Fruit fly (Drosophila melanogaster) whole organism, embryonic: ENCODE measurements around the gene Wnt6.

Experiments used
- CG10321 ChIP-seq: fragments of 200-800 bp; sonication (Bioruptor generic); IDR thresholded peaks from 2 replicates; pipeline ENCODE4 v1.3.6; 2022; ENCODE audit warnings: missing biosample characterization, missing genetic modification characterization
- CG12236 ChIP-seq: fragments of 200-800 bp; sonication (Bioruptor generic); optimal IDR thresholded peaks from 2 replicates; lab custom pipeline; 2016; ENCODE audit warnings: missing biosample characterization, missing genetic modification characterization
- CG13296 ChIP-seq: fragments of 200-800 bp; sonication (Bioruptor generic); optimal IDR thresholded peaks from 3 replicates; lab custom pipeline; 2018; ENCODE audit warnings: missing biosample characterization, mild to moderate bottlenecking, missing genetic modification characterization
- CG14050 ChIP-seq: fragments of 200-800 bp; sonication (Bioruptor generic); IDR thresholded peaks from 3 replicates; pipeline ENCODE4 v1.3.6; 2022; ENCODE audit warnings: missing biosample characterization, missing genetic modification characterization
- CG14860 ChIP-seq: fragments of 200-800 bp; sonication (Bioruptor generic); IDR thresholded peaks from 3 replicates; pipeline ENCODE4 v1.3.6; 2022; ENCODE audit warnings: missing biosample characterization, missing genetic modification characterization; ENCODE audit not compliant: partially characterized antibody
- CG14965 ChIP-seq: fragments of 200-800 bp; sonication (Bioruptor generic); optimal IDR thresholded peaks from 2 replicates; lab custom pipeline; 2016; ENCODE audit warnings: missing biosample characterization, missing genetic modification characterization, borderline replicate concordance
- CG1529 ChIP-seq: fragments of 200-800 bp; sonication (Bioruptor generic); optimal IDR thresholded peaks from 3 replicates; lab custom pipeline; 2018; ENCODE audit warnings: missing biosample characterization, missing genetic modification characterization
- CG16815 ChIP-seq: fragments of 200-800 bp; sonication (Bioruptor generic); optimal IDR thresholded peaks from 3 replicates; lab custom pipeline; 2017; ENCODE audit warnings: missing biosample characterization, mild to moderate bottlenecking, missing genetic modification characterization
- CG17359 ChIP-seq: fragments of 200-800 bp; sonication (Bioruptor generic); optimal IDR thresholded peaks from 3 replicates; lab custom pipeline; 2018; ENCODE audit warnings: missing biosample characterization, mild to moderate bottlenecking, missing genetic modification characterization, moderate library complexity
- CG17568 ChIP-seq: fragments of 200-800 bp; sonication (Bioruptor generic); optimal IDR thresholded peaks from 2 replicates; lab custom pipeline; 2018; ENCODE audit warnings: missing biosample characterization, mild to moderate bottlenecking, missing genetic modification characterization, moderate library complexity
- CG18262 ChIP-seq: fragments of 200-800 bp; optimal IDR thresholded peaks from 3 replicates; lab custom pipeline; 2019; ENCODE audit warnings: missing biosample characterization, mild to moderate bottlenecking, missing genetic modification characterization, moderate library complexity
- CG2199 ChIP-seq: fragments of 200-800 bp; sonication (Bioruptor generic); IDR thresholded peaks from 3 replicates; pipeline ENCODE4 v1.3.6; 2022; ENCODE audit warnings: missing biosample characterization, missing genetic modification characterization
- CG31224 ChIP-seq: fragments of 200-800 bp; sonication (Bioruptor generic); IDR thresholded peaks from 2 replicates; pipeline ENCODE4 v1.3.6; 2022; ENCODE audit warnings: missing biosample characterization, missing genetic modification characterization
- CG32772 ChIP-seq: fragments of 200-800 bp; sonication (Bioruptor generic); IDR thresholded peaks from 2 replicates; pipeline ENCODE4 v1.3.6; 2022; ENCODE audit warnings: missing biosample characterization, missing genetic modification characterization
- CG34224 ChIP-seq: fragments of 200-800 bp; sonication (Bioruptor generic); IDR thresholded peaks from 3 replicates; pipeline ENCODE4 v1.3.6; 2022; ENCODE audit warnings: missing biosample characterization, missing genetic modification characterization; ENCODE audit not compliant: partially characterized antibody
- CG34376 ChIP-seq: fragments of 200-800 bp; sonication (Bioruptor generic); optimal IDR thresholded peaks from 2 replicates; lab custom pipeline; 2018; ENCODE audit warnings: missing biosample characterization, mild to moderate bottlenecking, missing genetic modification characterization
- CG3838 ChIP-seq: fragments of 200-800 bp; sonication (Bioruptor generic); optimal IDR thresholded peaks from 3 replicates; lab custom pipeline; 2016; ENCODE audit warnings: missing biosample characterization, missing genetic modification characterization
- CG4820 ChIP-seq: fragments of 200-800 bp; sonication (Bioruptor generic); optimal IDR thresholded peaks from 3 replicates; lab custom pipeline; 2016; ENCODE audit warnings: missing biosample characterization, missing genetic modification characterization
- CG6854 ChIP-seq: fragments of 200-800 bp; sonication (Bioruptor generic); optimal IDR thresholded peaks from 3 replicates; lab custom pipeline; 2017; ENCODE audit warnings: missing biosample characterization, mild to moderate bottlenecking, missing genetic modification characterization
- CG7963 ChIP-seq: fragments of 200-800 bp; sonication (Bioruptor generic); IDR thresholded peaks from 3 replicates; pipeline ENCODE4 v1.3.6; 2022; ENCODE audit warnings: missing biosample characterization, missing genetic modification characterization; ENCODE audit not compliant: partially characterized antibody
- CG9817 ChIP-seq: fragments of 200-800 bp; sonication (Bioruptor generic); optimal IDR thresholded peaks from 2 replicates; lab custom pipeline; 2018; ENCODE audit warnings: missing biosample characterization, mild to moderate bottlenecking, missing genetic modification characterization, moderate library complexity
- CG9876 ChIP-seq: fragments of 200-800 bp; sonication (Bioruptor generic); optimal IDR thresholded peaks from 2 replicates; lab custom pipeline; 2016; ENCODE audit warnings: missing biosample characterization, missing genetic modification characterization
- CG9932 ChIP-seq: fragments of 200-800 bp; sonication (Bioruptor generic); IDR thresholded peaks from 2 replicates; pipeline ENCODE4 v1.3.6; 2022; ENCODE audit warnings: missing biosample characterization, missing genetic modification characterization
- Camta ChIP-seq: fragments of 200-800 bp; sonication (Bioruptor generic); optimal IDR thresholded peaks from 2 replicates; lab custom pipeline; 2016; ENCODE audit warnings: missing biosample characterization, missing genetic modification characterization
- Dip3 ChIP-seq: fragments of 200-800 bp; sonication (Bioruptor generic); optimal IDR thresholded peaks from 3 replicates; lab custom pipeline; 2016; ENCODE audit warnings: missing biosample characterization, missing genetic modification characterization
- Ets65A ChIP-seq: fragments of 200-800 bp; sonication (Bioruptor generic); peaks from one replicate; lab custom pipeline; 2016; ENCODE audit warnings: missing biosample characterization, missing genetic modification characterization
- Hr3 ChIP-seq: fragments of 200-800 bp; sonication (Bioruptor generic); optimal IDR thresholded peaks from 3 replicates; lab custom pipeline; 2016; ENCODE audit warnings: missing biosample characterization, missing genetic modification characterization
- Hr39 ChIP-seq: fragments of >200 bp; optimal IDR thresholded peaks from 2 replicates; lab custom pipeline; 2017
- Lim3 ChIP-seq: fragments of 200-800 bp; sonication (Bioruptor generic); IDR thresholded peaks from 2 replicates; pipeline ENCODE4 v1.3.6; 2022; ENCODE audit warnings: missing biosample characterization, missing genetic modification characterization
- Mad ChIP-seq: fragments of 200-800 bp; sonication (Bioruptor generic); optimal IDR thresholded peaks from 2 replicates; lab custom pipeline; 2016; ENCODE audit warnings: missing biosample characterization, missing genetic modification characterization
- Med ChIP-seq: fragments of 200-800 bp; sonication (Bioruptor generic); peaks from one replicate; lab custom pipeline; 2016; ENCODE audit warnings: missing biosample characterization, missing genetic modification characterization, mild to moderate bottlenecking, inconsistent platforms, moderate library complexity
- NFAT ChIP-seq: fragments of 200-800 bp; sonication (Bioruptor generic); IDR thresholded peaks from 2 replicates; pipeline ENCODE4 v1.3.6; 2022; ENCODE audit warnings: missing biosample characterization, missing genetic modification characterization
- Nf-YB ChIP-seq: fragments of 200-800 bp; sonication (Bioruptor generic); optimal IDR thresholded peaks from 3 replicates; lab custom pipeline; 2019; ENCODE audit warnings: missing biosample characterization, mild to moderate bottlenecking, missing genetic modification characterization, moderate library complexity
- Sox102F ChIP-seq: fragments of 200-800 bp; sonication (Bioruptor generic); optimal IDR thresholded peaks from 2 replicates; lab custom pipeline; 2018; ENCODE audit warnings: missing biosample characterization, mild to moderate bottlenecking, missing genetic modification characterization, moderate library complexity
- Taf1 ChIP-seq: fragments of 200-800 bp; sonication (Bioruptor generic); IDR thresholded peaks from 2 replicates; pipeline ENCODE4 v1.3.6; 2022; ENCODE audit warnings: missing biosample characterization, missing genetic modification characterization
- ab ChIP-seq: fragments of 200-800 bp; sonication (Bioruptor generic); optimal IDR thresholded peaks from 2 replicates; lab custom pipeline; 2016; ENCODE audit warnings: missing biosample characterization, missing genetic modification characterization
- ase ChIP-seq: fragments of 200-800 bp; sonication (Bioruptor generic); IDR thresholded peaks from 3 replicates; pipeline ENCODE4 v1.3.6; 2022; ENCODE audit warnings: missing biosample characterization, missing genetic modification characterization
- da ChIP-seq: fragments of 200-800 bp; sonication (Bioruptor generic); optimal IDR thresholded peaks from 2 replicates; lab custom pipeline; 2016; ENCODE audit warnings: missing biosample characterization, missing genetic modification characterization
- emc ChIP-seq: fragments of 200-800 bp; sonication (Bioruptor generic); optimal IDR thresholded peaks from 2 replicates; lab custom pipeline; 2016; ENCODE audit warnings: missing biosample characterization, missing genetic modification characterization
- eve ChIP-seq, 2 experiments: fragments of >200 bp; optimal IDR thresholded peaks; 2 replicates each; lab custom pipeline; 2017; ENCODE audit warnings: missing biosample characterization in 2 of 2, missing genetic modification characterization in 2 of 2
- grau ChIP-seq: fragments of 200-800 bp; optimal IDR thresholded peaks from 3 replicates; lab custom pipeline; 2019; ENCODE audit warnings: missing biosample characterization, mild to moderate bottlenecking, missing genetic modification characterization, moderate library complexity
- knrl ChIP-seq: fragments of 200-800 bp; sonication (Bioruptor generic); IDR thresholded peaks from 3 replicates; pipeline ENCODE4 v1.3.6; 2022; ENCODE audit warnings: missing biosample characterization, missing genetic modification characterization; ENCODE audit not compliant: partially characterized antibody
- nau ChIP-seq: fragments of 200-800 bp; sonication (Bioruptor generic); optimal IDR thresholded peaks from 3 replicates; lab custom pipeline; 2017; ENCODE audit warnings: missing biosample characterization, mild to moderate bottlenecking, missing genetic modification characterization, missing genetic modification reagents
- schlank ChIP-seq: fragments of 200-800 bp; sonication (Bioruptor generic); optimal IDR thresholded peaks from 2 replicates; lab custom pipeline; 2018; ENCODE audit warnings: missing biosample characterization, mild to moderate bottlenecking, missing genetic modification characterization
- scrt ChIP-seq: fragments of 200-800 bp; sonication (Bioruptor generic); optimal IDR thresholded peaks from 2 replicates; lab custom pipeline; 2018; ENCODE audit warnings: missing biosample characterization, mild to moderate bottlenecking, missing genetic modification characterization, moderate library complexity
- sd ChIP-seq: fragments of 200-800 bp; sonication (Bioruptor generic); optimal IDR thresholded peaks from 3 replicates; lab custom pipeline; 2018; ENCODE audit warnings: missing biosample characterization, mild to moderate bottlenecking, missing genetic modification characterization, moderate library complexity
- sr ChIP-seq: fragments of 200-800 bp; sonication (Bioruptor generic); IDR thresholded peaks from 3 replicates; pipeline ENCODE4 v1.3.6; 2022; ENCODE audit warnings: missing biosample characterization, missing genetic modification characterization
- tap ChIP-seq: fragments of 200-800 bp; optimal IDR thresholded peaks from 3 replicates; lab custom pipeline; 2019; ENCODE audit warnings: missing biosample characterization, mild to moderate bottlenecking, missing genetic modification characterization, moderate library complexity
- vvl ChIP-seq: fragments of 200-800 bp; sonication (Bioruptor generic); IDR thresholded peaks from 2 replicates; pipeline ENCODE4 v1.3.6; 2022; ENCODE audit warnings: missing biosample characterization, missing genetic modification characterization
- zen ChIP-seq: fragments of 200-800 bp; sonication (Bioruptor generic); optimal IDR thresholded peaks from 3 replicates; lab custom pipeline; 2018; ENCODE audit warnings: missing biosample characterization, mild to moderate bottlenecking, missing genetic modification characterization, moderate library complexity

Wnt6 gene

DNA sequence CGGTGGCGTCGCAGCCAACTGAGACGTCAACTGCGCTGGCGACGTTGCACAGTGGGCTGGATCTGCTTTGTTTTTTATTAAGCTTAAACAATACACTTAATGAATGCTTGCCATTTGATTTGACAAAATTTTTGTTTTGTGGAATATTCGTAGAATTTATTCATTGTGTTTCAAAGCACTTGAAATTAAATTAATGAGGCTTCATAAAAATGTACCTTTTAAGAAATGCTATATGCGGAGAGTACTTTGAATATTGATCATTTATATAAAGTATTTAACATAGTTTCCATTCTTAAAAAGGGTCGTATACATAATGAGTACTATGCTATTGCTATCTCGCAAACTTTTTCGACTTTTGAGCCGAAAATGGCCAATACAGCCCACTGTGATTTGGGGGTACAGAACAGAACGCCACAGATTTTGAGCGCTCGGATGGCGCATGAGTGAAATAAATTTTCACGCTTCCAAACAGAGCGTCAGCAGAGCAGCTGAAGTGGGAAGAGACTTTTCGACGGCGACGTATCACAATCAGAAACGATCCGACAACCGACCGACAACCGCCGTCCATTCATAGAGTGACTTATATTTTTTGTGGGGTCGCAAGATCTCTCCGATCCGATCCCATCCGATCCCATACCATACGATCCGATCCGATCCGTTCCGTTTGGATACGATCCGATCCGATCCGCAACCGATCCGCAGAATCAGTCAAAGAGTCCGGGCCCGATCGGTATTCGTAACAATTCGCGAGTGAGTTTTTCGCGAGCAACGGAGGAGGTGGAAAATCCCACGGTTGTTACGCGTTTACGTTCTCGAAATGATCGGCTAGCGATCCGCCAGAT is at the start of gene Wnt6 (continued):
- TF ChIP-seq CG31224 (GFP tag; lab: Robert Waterston, UW) (peak; percentile 65), grau (tag; lab: Kevin White, UChicago) (peak; percentile 71), Sox102F (GFP tag; lab: Kevin White, UChicago) (peak; percentile 48), CG32772 (no peak), CG18262 (tag; lab: Kevin White, UChicago) (peak; percentile 80), sr (no peak), scrt (GFP tag; lab: Kevin White, UChicago) (no peak), knrl (GFP tag; lab: Robert Waterston, UW) (no peak), Ets65A (GFP tag; lab: Kevin White, UChicago) (peak; percentile 94), CG10321 (no peak), CG16815 (GFP tag; lab: Kevin White, UChicago) (peak; percentile 68), CG9932 (GFP tag; lab: Robert Waterston, UW) (peak; percentile 46; the same call in 1 of the 2 replicates), CG3838 (GFP tag; lab: Kevin White, UChicago) (peak; percentile 23), CG9817 (tag; lab: Kevin White, UChicago) (no peak), CG34224 (GFP tag; lab: Robert Waterston, UW) (no peak), CG1529 (GFP tag; lab: Kevin White, UChicago) (peak; percentile 72), Taf1 (GFP tag; lab: Robert Waterston, UW) (no peak; the same call in 1 of the 2 replicates), Hr39 (lab: Kevin White, UChicago) (no peak), CG14860 (GFP tag; lab: Robert Waterston, UW) (no peak), Med (GFP tag; lab: Kevin White, UChicago) (peak; percentile 70), tap (tag; lab: Kevin White, UChicago) (no peak), CG14050 (GFP tag; lab: Robert Waterston, UW) (no peak; the same call in 2 of the 3 replicates), Lim3 (GFP tag; lab: Robert Waterston, UW) (no peak), ab (peak; percentile 45), CG7963 (no peak), CG6854 (GFP tag; lab: Kevin White, UChicago) (no peak), Mad (GFP tag; lab: Kevin White, UChicago) (peak; percentile 59), Camta (GFP tag; lab: Kevin White, UChicago) (peak; percentile 54), CG34376 (GFP tag; lab: Kevin White, UChicago) (no peak), Nf-YB (GFP tag; lab: Kevin White, UChicago) (peak; percentile 63), CG2199 (GFP tag; lab: Robert Waterston, UW) (peak; percentile 19; the same call in 1 of the 3 replicates), CG17568 (GFP tag; lab: Kevin White, UChicago) (peak; percentile 55), NFAT (GFP tag; lab: Robert Waterston, UW) (no peak), CG4820 (GFP tag; lab: Kevin White, UChicago) (peak; percentile 25), CG12236 (GFP tag; lab: Kevin White, UChicago) (no peak), eve (GFP tag; optimal IDR thresholded peaks at IDR 0.05; lab: Kevin White, UChicago) (peak in 1 of 2 experiments; percentile 80), CG14965 (GFP tag; lab: Kevin White, UChicago) (no peak), vvl (GFP tag; lab: Robert Waterston, UW) (peak; percentile 46; the same call in 1 of the 2 replicates), ase (GFP tag; lab: Robert Waterston, UW) (no peak; the same call in 1 of the 3 replicates), Hr3 (peak; percentile 74), Dip3 (GFP tag; lab: Kevin White, UChicago) (peak; percentile 10), zen (tag; lab: Kevin White, UChicago) (no peak), schlank (tag; lab: Kevin White, UChicago) (no peak), CG17359 (tag; lab: Kevin White, UChicago) (no peak), sd (tag; lab: Kevin White, UChicago) (no peak), CG9876 (no peak), nau (GFP tag; lab: Kevin White, UChicago) (no peak), da (GFP tag; lab: Kevin White, UChicago) (no peak), CG13296 (GFP tag; lab: Kevin White, UChicago) (no peak), emc (GFP tag; lab: Kevin White, UChicago) (no peak)
